Fruit fly (Drosophila melanogaster) S2 (cell line): ENCODE data around the gene CG4617.

Experiments used
- CG8478 ChIP-seq: fragments of >200 bp; optimal IDR thresholded peaks from 2 replicates; lab custom pipeline; 2018
- CTCF ChIP-seq, 2 experiments: fragments of >200 bp; optimal IDR thresholded peaks; 2 replicates each; lab custom pipeline; 2018

- TF ChIP-seq CTCF (optimal IDR thresholded peaks at IDR 0.05; lab: Kevin White, UChicago) (no peak), CG8478 (lab: Kevin White, UChicago) (no peak)
Observed at dm6 chrX:7110890-7111289, 6.6 kb upstream of the CG4617 start.
